Fruit fly (Drosophila melanogaster) whole organism, embryonic: Measurements from ENCODE around the gene Sce.

ENCODE experiments used
- Abd-B ChIP-seq: fragments of 200-800 bp; sonication (Bioruptor generic); optimal IDR thresholded peaks from 2 replicates; lab custom pipeline; 2018; ENCODE audit warnings: missing biosample characterization, mild to moderate bottlenecking, missing genetic modification characterization, moderate library complexity
- B-H2 ChIP-seq: fragments of 200-800 bp; sonication (Bioruptor generic); optimal IDR thresholded peaks from 2 replicates; lab custom pipeline; 2018; ENCODE audit warnings: missing biosample characterization, mild to moderate bottlenecking, missing genetic modification characterization
- Bgb ChIP-seq: fragments of 200-800 bp; sonication (Bioruptor generic); IDR thresholded peaks from 2 replicates; pipeline ENCODE4 v1.3.6; 2022; ENCODE audit warnings: missing biosample characterization, missing genetic modification characterization; ENCODE audit not compliant: partially characterized antibody
- Blimp-1 ChIP-seq: fragments of 200-800 bp; sonication (Bioruptor generic); optimal IDR thresholded peaks from 3 replicates; lab custom pipeline; 2018; ENCODE audit warnings: missing biosample characterization, missing genetic modification characterization, mild to moderate bottlenecking, moderate library complexity, missing genetic modification reagents
- CG10147 ChIP-seq: fragments of 200-800 bp; sonication (Bioruptor generic); optimal IDR thresholded peaks from 2 replicates; lab custom pipeline; 2019; ENCODE audit warnings: missing biosample characterization, mild to moderate bottlenecking, missing genetic modification characterization, moderate library complexity
- CG10274 ChIP-seq: fragments of 200-800 bp; sonication (Bioruptor generic); optimal IDR thresholded peaks from 3 replicates; lab custom pipeline; 2017; ENCODE audit warnings: missing biosample characterization, mild to moderate bottlenecking, missing genetic modification characterization
- CG10959 ChIP-seq: fragments of 200-800 bp; sonication (Bioruptor generic); IDR thresholded peaks from 2 replicates; pipeline ENCODE4 v1.3.6; 2022; ENCODE audit warnings: missing biosample characterization, missing genetic modification characterization
- CG11398 ChIP-seq: fragments of 200-800 bp; sonication (Bioruptor generic); optimal IDR thresholded peaks from 2 replicates; lab custom pipeline; 2016; ENCODE audit warnings: missing biosample characterization, missing genetic modification characterization
- CG11504 ChIP-seq: fragments of 200-800 bp; sonication (Bioruptor generic); optimal IDR thresholded peaks from 3 replicates; lab custom pipeline; 2019; ENCODE audit warnings: missing biosample characterization, mild to moderate bottlenecking, missing genetic modification characterization, moderate library complexity
- CG12659 ChIP-seq: fragments of 200-800 bp; sonication (Bioruptor generic); optimal IDR thresholded peaks from 3 replicates; lab custom pipeline; 2017; ENCODE audit warnings: mild to moderate bottlenecking, missing biosample characterization, missing genetic modification reagents, missing genetic modification characterization
- CG15514 ChIP-seq: fragments of 200-800 bp; sonication (Bioruptor generic); optimal IDR thresholded peaks from 3 replicates; lab custom pipeline; 2017; ENCODE audit warnings: missing biosample characterization, missing genetic modification characterization, mild to moderate bottlenecking, moderate library complexity, missing genetic modification reagents
- CG17612 ChIP-seq: fragments of 200-800 bp; sonication (Bioruptor generic); IDR thresholded peaks from 2 replicates; pipeline ENCODE4 v1.3.6; 2022; ENCODE audit warnings: missing biosample characterization, missing genetic modification characterization
- CG2120 ChIP-seq: fragments of 200-800 bp; sonication (Bioruptor generic); optimal IDR thresholded peaks from 3 replicates; lab custom pipeline; 2016; ENCODE audit warnings: missing biosample characterization, missing genetic modification characterization
- CG32772 ChIP-seq: fragments of 200-800 bp; sonication (Bioruptor generic); IDR thresholded peaks from 2 replicates; pipeline ENCODE4 v1.3.6; 2022; ENCODE audit warnings: missing biosample characterization, missing genetic modification characterization
- CG34224 ChIP-seq: fragments of 200-800 bp; sonication (Bioruptor generic); IDR thresholded peaks from 3 replicates; pipeline ENCODE4 v1.3.6; 2022; ENCODE audit warnings: missing biosample characterization, missing genetic modification characterization; ENCODE audit not compliant: partially characterized antibody
- CG42726 ChIP-seq: fragments of 200-800 bp; sonication (Bioruptor generic); IDR thresholded peaks from 2 replicates; pipeline ENCODE4 v1.3.6; 2022; ENCODE audit warnings: missing biosample characterization, missing genetic modification characterization; ENCODE audit not compliant: partially characterized antibody
- CG4854 ChIP-seq: fragments of 200-800 bp; sonication (Bioruptor generic); optimal IDR thresholded peaks from 2 replicates; lab custom pipeline; 2016; ENCODE audit warnings: missing biosample characterization, missing genetic modification characterization, inconsistent platforms
- CG6854 ChIP-seq: fragments of 200-800 bp; sonication (Bioruptor generic); optimal IDR thresholded peaks from 3 replicates; lab custom pipeline; 2017; ENCODE audit warnings: missing biosample characterization, mild to moderate bottlenecking, missing genetic modification characterization
- CG7839 ChIP-seq: fragments of 200-800 bp; sonication (Bioruptor generic); optimal IDR thresholded peaks from 3 replicates; lab custom pipeline; 2018; ENCODE audit warnings: missing biosample characterization, mild to moderate bottlenecking, missing genetic modification characterization, moderate library complexity
- Deaf1 ChIP-seq: fragments of 200-800 bp; optimal IDR thresholded peaks from 3 replicates; lab custom pipeline; 2019; ENCODE audit warnings: missing biosample characterization, mild to moderate bottlenecking, missing genetic modification characterization, moderate library complexity
- Drgx ChIP-seq: fragments of 200-800 bp; sonication (Bioruptor generic); IDR thresholded peaks from 2 replicates; pipeline ENCODE4 v1.3.6; 2022; ENCODE audit warnings: missing biosample characterization, missing genetic modification characterization
- GATAe ChIP-seq: fragments of 200-800 bp; sonication (Bioruptor generic); conservative IDR thresholded peaks from 2 replicates; pipeline ENCODE4 v1.3.6; 2022; ENCODE audit warnings: missing biosample characterization, missing genetic modification characterization
- Hmr ChIP-seq: fragments of 200-800 bp; sonication (Bioruptor generic); optimal IDR thresholded peaks from 3 replicates; lab custom pipeline; 2017; ENCODE audit warnings: mild to moderate bottlenecking, missing biosample characterization, missing genetic modification reagents, missing genetic modification characterization
- Hsf ChIP-seq: fragments of 200-800 bp; sonication (Bioruptor generic); optimal IDR thresholded peaks from 3 replicates; lab custom pipeline; 2016; ENCODE audit warnings: missing biosample characterization, missing genetic modification characterization
- Meics ChIP-seq: fragments of 200-800 bp; sonication (Bioruptor generic); optimal IDR thresholded peaks from 2 replicates; lab custom pipeline; 2017; ENCODE audit warnings: missing biosample characterization, mild to moderate bottlenecking, missing genetic modification characterization
- Opbp ChIP-seq: fragments of 200-800 bp; sonication (Bioruptor generic); IDR thresholded peaks from 3 replicates; pipeline ENCODE4 v1.3.6; 2022; ENCODE audit warnings: missing biosample characterization, missing genetic modification characterization; ENCODE audit not compliant: partially characterized antibody
- Side ChIP-seq: fragments of 200-800 bp; sonication (Bioruptor generic); optimal IDR thresholded peaks from 2 replicates; lab custom pipeline; 2016; ENCODE audit warnings: missing biosample characterization, missing genetic modification characterization
- bab2 ChIP-seq: fragments of 200-800 bp; sonication (Bioruptor generic); optimal IDR thresholded peaks from 2 replicates; lab custom pipeline; 2016; ENCODE audit warnings: missing biosample characterization, missing genetic modification characterization
- bbx ChIP-seq: fragments of 200-800 bp; sonication (Bioruptor generic); IDR thresholded peaks from 2 replicates; pipeline ENCODE4 v1.3.6; 2022; ENCODE audit warnings: missing biosample characterization, missing genetic modification characterization; ENCODE audit not compliant: partially characterized antibody
- bsh ChIP-seq, 2 experiments: fragments of 200-800 bp; sonication (Bioruptor generic); optimal IDR thresholded peaks; 2 replicates each; lab custom pipeline; 2017 to 2018; ENCODE audit warnings: mild to moderate bottlenecking in 2 of 2, missing biosample characterization in 2 of 2, missing genetic modification characterization in 2 of 2, moderate library complexity in 1 of 2
- cad ChIP-seq: fragments of >200 bp; optimal IDR thresholded peaks from 2 replicates; lab custom pipeline; 2017; ENCODE audit warnings: missing biosample characterization, missing genetic modification characterization
- cato ChIP-seq: fragments of 200-800 bp; sonication (Bioruptor generic); optimal IDR thresholded peaks from 2 replicates; lab custom pipeline; 2016; ENCODE audit warnings: missing biosample characterization, missing genetic modification characterization, borderline replicate concordance
- chinmo ChIP-seq: fragments of 200-800 bp; sonication (Bioruptor generic); IDR thresholded peaks from 4 replicates; pipeline ENCODE4 v1.3.6; 2022; ENCODE audit warnings: missing biosample characterization, missing genetic modification characterization; ENCODE audit not compliant: partially characterized antibody
- ci ChIP-seq: fragments of 200-800 bp; sonication (Bioruptor generic); IDR thresholded peaks from 3 replicates; pipeline ENCODE4 v1.3.6; 2022; ENCODE audit warnings: missing biosample characterization, missing genetic modification characterization
- en ChIP-seq: fragments of 200-800 bp; sonication (Bioruptor generic); optimal IDR thresholded peaks from 2 replicates; lab custom pipeline; 2016; ENCODE audit warnings: missing biosample characterization, missing genetic modification characterization
- ewg ChIP-seq: fragments of 200-800 bp; sonication (Bioruptor generic); optimal IDR thresholded peaks from 3 replicates; lab custom pipeline; 2017; ENCODE audit warnings: mild to moderate bottlenecking, missing biosample characterization, missing genetic modification reagents, missing genetic modification characterization
- exex ChIP-seq: fragments of 200-800 bp; sonication (Bioruptor generic); optimal IDR thresholded peaks from 4 replicates; lab custom pipeline; 2018; ENCODE audit warnings: missing biosample characterization, mild to moderate bottlenecking, missing genetic modification characterization, moderate library complexity
- gfzf ChIP-seq: fragments of 200-800 bp; sonication (Bioruptor generic); optimal IDR thresholded peaks from 2 replicates; lab custom pipeline; 2016; ENCODE audit warnings: missing biosample characterization, mild to moderate bottlenecking, missing genetic modification characterization, moderate library complexity
- h ChIP-seq: fragments of >200 bp; optimal IDR thresholded peaks from 2 replicates; lab custom pipeline; 2017
- hth ChIP-seq: fragments of >200 bp; optimal IDR thresholded peaks from 2 replicates; lab custom pipeline; 2017; ENCODE audit warnings: inconsistent platforms
- luna ChIP-seq: fragments of 200-800 bp; sonication (Bioruptor generic); optimal IDR thresholded peaks from 2 replicates; lab custom pipeline; 2016; ENCODE audit warnings: missing biosample characterization, missing genetic modification characterization
- nerfin-1 ChIP-seq: fragments of 200-800 bp; sonication (Bioruptor generic); optimal IDR thresholded peaks from 3 replicates; lab custom pipeline; 2019; ENCODE audit warnings: missing biosample characterization, mild to moderate bottlenecking, missing genetic modification characterization, moderate library complexity
- nmo ChIP-seq: fragments of 200-800 bp; sonication (Bioruptor generic); optimal IDR thresholded peaks from 2 replicates; lab custom pipeline; 2018; ENCODE audit warnings: missing biosample characterization, mild to moderate bottlenecking, missing genetic modification characterization, moderate library complexity
- onecut ChIP-seq: fragments of 200-800 bp; sonication (Bioruptor generic); IDR thresholded peaks from 2 replicates; pipeline ENCODE4 v1.3.6; 2022; ENCODE audit warnings: missing biosample characterization, missing genetic modification characterization
- pb ChIP-seq: fragments of 200-800 bp; sonication (Bioruptor generic); optimal IDR thresholded peaks from 3 replicates; lab custom pipeline; 2016; ENCODE audit warnings: missing biosample characterization, missing genetic modification characterization
- seq ChIP-seq: fragments of 200-800 bp; sonication (Bioruptor generic); IDR thresholded peaks from 2 replicates; pipeline ENCODE4 v1.3.6; 2022; ENCODE audit warnings: missing biosample characterization, missing genetic modification characterization
- sob ChIP-seq: fragments of 200-800 bp; sonication (Bioruptor generic); IDR thresholded peaks from 2 replicates; pipeline ENCODE4 v1.3.6; 2022; ENCODE audit warnings: missing biosample characterization, missing genetic modification characterization
- twi ChIP-seq: fragments of 200-800 bp; optimal IDR thresholded peaks from 2 replicates; lab custom pipeline; 2019; ENCODE audit warnings: missing biosample characterization, mild to moderate bottlenecking, missing genetic modification characterization, moderate library complexity

Gene Sce

DNA sequence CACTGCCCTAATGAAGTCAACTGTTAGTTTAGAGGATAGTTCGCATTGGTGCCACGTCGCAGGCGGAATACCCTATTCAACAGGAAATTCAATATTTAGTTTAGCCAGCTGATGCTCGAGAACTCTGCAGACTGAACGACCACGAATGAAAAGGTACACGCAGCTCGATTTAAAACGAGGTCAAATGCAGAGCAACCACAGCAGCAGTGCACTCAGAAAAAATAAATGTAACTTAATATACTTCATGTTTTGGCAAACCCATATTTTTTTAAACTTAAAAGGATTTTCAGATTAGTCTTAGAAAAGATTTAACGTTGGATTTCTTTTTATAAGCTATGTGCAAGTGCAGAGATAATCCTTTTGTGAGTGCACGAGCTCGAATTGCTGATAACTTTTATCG, 26.7 kb downstream of the Sce start (continued):
- TF ChIP-seq CG10274 (GFP tag; lab: Kevin White, UChicago) (no peak), CG11398 (GFP tag; lab: Kevin White, UChicago) (no peak), Blimp-1 (GFP tag; lab: Kevin White, UChicago) (peak; percentile 35), bsh (GFP tag; optimal IDR thresholded peaks at IDR 0.05; lab: Kevin White, UChicago) (no peak), seq (no peak), Drgx (peak; percentile 55), Abd-B (GFP tag; lab: Kevin White, UChicago) (no peak), twi (tag; lab: Kevin White, UChicago) (no peak), CG7839 (tag; lab: Kevin White, UChicago) (no peak), CG34224 (GFP tag; lab: Robert Waterston, UW) (no peak)
- TF ChIP-seq, all 482 proteins: peak for 22

- TF ChIP-seq h (lab: Kevin White, UChicago) (no peak), Deaf1 (no peak), ci (GFP tag; lab: Robert Waterston, UW) (no peak), CG42726 (GFP tag; lab: Robert Waterston, UW) (peak; percentile 43; the same call in 1 of the 2 replicates), CG4854 (GFP tag; lab: Kevin White, UChicago) (no peak), onecut (GFP tag; lab: Robert Waterston, UW) (peak; percentile 91), sob (GFP tag; lab: Robert Waterston, UW) (no peak), ewg (GFP tag; lab: Kevin White, UChicago) (peak; percentile 58), bbx (GFP tag; lab: Robert Waterston, UW) (peak; percentile 87), Hmr (GFP tag; lab: Kevin White, UChicago) (peak; percentile 10), bab2 (no peak), Meics (GFP tag; lab: Kevin White, UChicago) (peak; percentile 26), pb (no peak), nmo (GFP tag; lab: Kevin White, UChicago) (peak; percentile 8), cad (GFP tag; lab: Kevin White, UChicago) (no peak), GATAe (GFP tag; lab: Robert Waterston, UW) (no peak), CG11504 (no peak), Bgb (GFP tag; lab: Robert Waterston, UW) (peak; percentile 22; the same call in 1 of the 2 replicates), CG32772 (no peak), exex (tag; lab: Kevin White, UChicago) (no peak), CG6854 (GFP tag; lab: Kevin White, UChicago) (no peak), CG10959 (no peak), en (no peak), Hsf (no peak), Opbp (GFP tag; lab: Robert Waterston, UW) (peak; percentile 57; the same call in 2 of the 3 replicates), B-H2 (GFP tag; lab: Kevin White, UChicago) (no peak), cato (GFP tag; lab: Kevin White, UChicago) (no peak), CG10147 (GFP tag; lab: Kevin White, UChicago) (peak; percentile 10), CG7839 (tag; lab: Kevin White, UChicago) (no peak), hth (lab: Kevin White, UChicago) (no peak), CG15514 (GFP tag; lab: Kevin White, UChicago) (peak; percentile 17), CG2120 (GFP tag; lab: Kevin White, UChicago) (peak; percentile 27), chinmo (peak; percentile 79; the same call in 1 of the 4 replicates), CG12659 (GFP tag; lab: Kevin White, UChicago) (no peak), CG17612 (GFP tag; lab: Robert Waterston, UW) (no peak), nerfin-1 (tag; lab: Kevin White, UChicago) (peak; percentile 100), gfzf (peak; percentile 1), Side (GFP tag; lab: Kevin White, UChicago) (no peak), luna (GFP tag; lab: Kevin White, UChicago) (no peak)
Observed at dm6 chr3R:27652156-27652810, 29.5 kb downstream of the Sce start, which contains the start of gene RpS10a. Gene RpS10a (plus strand): TSS chr3R:27652760.
